Worm (Caenorhabditis elegans): Measurements from ENCODE around the gene nyn-1.

DNA sequence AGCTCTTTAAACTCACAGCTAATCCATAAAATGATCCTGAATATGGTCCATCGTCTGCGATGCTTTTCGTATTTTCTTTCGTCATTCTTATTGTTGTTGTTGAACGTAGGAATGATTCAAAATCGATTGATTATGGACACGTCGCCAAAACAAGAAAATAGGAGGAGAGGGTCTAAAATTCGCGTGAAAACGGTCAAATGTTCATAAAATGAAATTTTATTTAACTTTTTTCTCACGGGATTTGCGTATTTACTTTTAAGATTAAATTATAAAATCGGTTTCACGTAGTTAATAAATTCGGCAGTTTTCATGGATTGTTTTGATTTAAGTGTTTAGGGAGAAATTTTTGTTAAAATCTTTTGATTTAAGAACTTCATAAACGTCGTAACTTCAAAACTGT, 37.7 kb downstream of the nyn-1 start, which contains the start of gene C08F11.10:
- TF ChIP-seq cog-1 (tag; optimal IDR thresholded peaks at IDR 0.05) (no peak), klf-2 (GFP tag; conservative IDR thresholded peaks at IDR 0.05) (no peak), ztf-23 (GFP tag; IDR thresholded peaks at IDR 0.05) (no peak), flt-1 (GFP tag; IDR thresholded peaks at IDR 0.05) (no peak)

Data from whole organism, midembryonic.